Worm (Caenorhabditis elegans): ENCODE results near the gene nck-1.

ce11 chrX:4148449-4149031, 4.7 kb downstream of the nck-1 start:
- TF ChIP-seq hmbx-1 (tag; optimal IDR thresholded peaks at IDR 0.05) (no peak), flt-1 (GFP tag; IDR thresholded peaks at IDR 0.05) (no peak), tra-4 (tag; optimal IDR thresholded peaks at IDR 0.05) (no peak), ama-1 (optimal IDR thresholded peaks at IDR 0.05) (no peak), tbx-37 (GFP tag; conservative IDR thresholded peaks at IDR 0.05) (no peak)
